Worm (Caenorhabditis elegans) whole organism, L1 larva: ENCODE data around the gene cTel54X.2.

Source experiments
- C16A3.4 ChIP-seq: fragments of 150-350 bp; optimal IDR thresholded peaks from 2 replicates; lab custom pipeline; 2014; ENCODE audit warnings: missing biosample characterization, missing genetic modification characterization
- alr-1 ChIP-seq: fragments of 200-800 bp; sonication (Bioruptor generic); optimal IDR thresholded peaks from 2 replicates; lab custom pipeline; 2018; ENCODE audit warnings: borderline replicate concordance, mild to moderate bottlenecking, missing genetic modification characterization, missing compliant biosample characterization
- ama-1 ChIP-seq: fragments of 150-350 bp; optimal IDR thresholded peaks from 2 replicates; lab custom pipeline; 2014
- blmp-1 ChIP-seq: fragments of 150-350 bp; optimal IDR thresholded peaks from 2 replicates; lab custom pipeline; 2014; ENCODE audit warnings: missing biosample characterization, missing genetic modification characterization
- ceh-8 ChIP-seq: fragments of 200-800 bp; sonication (Bioruptor generic); optimal IDR thresholded peaks from 2 replicates; lab custom pipeline; 2018; ENCODE audit warnings: mild to moderate bottlenecking, missing genetic modification characterization, moderate library complexity, missing compliant biosample characterization
- ceh-82 ChIP-seq, 3 experiments: fragments of 150-350 bp in 1 of 3; sonication (generic microtip) in 2 of 3; optimal IDR thresholded peaks; 2 replicates each; lab custom pipeline; 2014 to 2017; ENCODE audit warnings: missing biosample characterization in 3 of 3, missing genetic modification characterization in 3 of 3
- ces-1 ChIP-seq: fragments of 150-350 bp; optimal IDR thresholded peaks from 2 replicates; lab custom pipeline; 2014; ENCODE audit warnings: missing biosample characterization, missing genetic modification reagents, missing genetic modification characterization
- efl-1 ChIP-seq, 4 experiments: fragments of 150-350 bp; optimal IDR thresholded peaks in 3 of 4; peaks in 1 of 4; 1 replicate in 1 of 4; 2 replicates in 3 of 4; lab custom pipeline; 2014; ENCODE audit warnings: missing biosample characterization in 2 of 4, missing genetic modification characterization in 2 of 4, missing genetic modification reagents in 2 of 4
- efl-3 ChIP-seq: fragments of 200-800 bp; sonication (Bioruptor generic); optimal IDR thresholded peaks from 2 replicates; lab custom pipeline; 2018; ENCODE audit warnings: mild to moderate bottlenecking, missing genetic modification characterization, missing compliant biosample characterization
- egl-27 ChIP-seq, 2 experiments: fragments of 150-350 bp in 1 of 2; sonication (generic microtip); optimal IDR thresholded peaks; 3 replicates each; lab custom pipeline; 2017 to 2018; ENCODE audit warnings: missing biosample characterization in 2 of 2, missing genetic modification characterization in 2 of 2, missing genetic modification reagents in 2 of 2
- hlh-17 ChIP-seq: fragments of 200-800 bp; sonication (Bioruptor generic); optimal IDR thresholded peaks from 2 replicates; lab custom pipeline; 2018; ENCODE audit warnings: missing genetic modification characterization, mild to moderate bottlenecking, missing compliant biosample characterization, moderate library complexity, borderline replicate concordance
- hlh-4 ChIP-seq: sonication (generic microtip); optimal IDR thresholded peaks from 2 replicates; lab custom pipeline; 2016; ENCODE audit warnings: mild to moderate bottlenecking, missing genetic modification characterization, missing compliant biosample characterization
- irx-1 ChIP-seq: sonication (generic microtip); optimal IDR thresholded peaks from 2 replicates; lab custom pipeline; 2016; ENCODE audit warnings: missing genetic modification characterization, missing compliant biosample characterization
- isw-1 ChIP-seq: fragments of 200-800 bp; sonication (Bioruptor generic); IDR thresholded peaks from 2 replicates; pipeline ENCODE4 v1.3.6; 2022; ENCODE audit warnings: missing genetic modification characterization, missing compliant biosample characterization
- lin-13 ChIP-seq: fragments of 150-350 bp; optimal IDR thresholded peaks from 2 replicates; lab custom pipeline; 2014; ENCODE audit warnings: missing biosample characterization, missing genetic modification reagents, missing genetic modification characterization
- lin-14 ChIP-seq: fragments of 200-800 bp; sonication (Bioruptor generic); optimal IDR thresholded peaks from 2 replicates; lab custom pipeline; 2018; ENCODE audit warnings: mild to moderate bottlenecking, missing genetic modification characterization, moderate library complexity, missing compliant biosample characterization
- lin-15B ChIP-seq: fragments of 150-350 bp; sonication (generic microtip); optimal IDR thresholded peaks from 3 replicates; lab custom pipeline; 2014; ENCODE audit warnings: missing biosample characterization, missing genetic modification characterization
- lin-35 ChIP-seq, 2 experiments: fragments of 150-350 bp; optimal IDR thresholded peaks; 2 replicates each; lab custom pipeline; 2014; ENCODE audit warnings: missing biosample characterization in 2 of 2, missing genetic modification characterization in 2 of 2, missing genetic modification reagents in 2 of 2
- lir-3 ChIP-seq: sonication (generic microtip); optimal IDR thresholded peaks from 2 replicates; lab custom pipeline; 2016; ENCODE audit warnings: mild to moderate bottlenecking, missing genetic modification characterization, moderate library complexity, missing compliant biosample characterization; ENCODE audit not compliant: poor library complexity
- mab-9 ChIP-seq: fragments of 200-800 bp; sonication (Bioruptor generic); IDR thresholded peaks from 2 replicates; pipeline ENCODE4 v1.3.6; 2022; ENCODE audit warnings: missing genetic modification reagents, missing genetic modification characterization, missing compliant biosample characterization
- mdl-1 ChIP-seq, 2 experiments: fragments of 150-350 bp; optimal IDR thresholded peaks; 2 replicates each; lab custom pipeline; 2014 to 2017; ENCODE audit warnings: missing biosample characterization in 2 of 2, missing genetic modification characterization in 2 of 2, inconsistent platforms in 1 of 2
- mef-2 ChIP-seq: fragments of 150-350 bp; optimal IDR thresholded peaks from 2 replicates; lab custom pipeline; 2014; ENCODE audit warnings: missing biosample characterization, missing genetic modification characterization
- nhr-237 ChIP-seq: fragments of 150-350 bp; optimal IDR thresholded peaks from 2 replicates; lab custom pipeline; 2014; ENCODE audit warnings: missing biosample characterization, missing genetic modification characterization
- nhr-71 ChIP-seq: sonication (generic microtip); optimal IDR thresholded peaks from 2 replicates; lab custom pipeline; 2016; ENCODE audit warnings: mild to moderate bottlenecking, missing genetic modification characterization, moderate library complexity, missing compliant biosample characterization
- nhr-77 ChIP-seq: fragments of 150-350 bp; optimal IDR thresholded peaks from 2 replicates; lab custom pipeline; 2014; ENCODE audit warnings: missing biosample characterization, missing genetic modification characterization
- nhr-85 ChIP-seq: sonication (generic microtip); peaks from one replicate; lab custom pipeline; 2016; ENCODE audit warnings: missing genetic modification characterization, inconsistent platforms, missing compliant biosample characterization
- pag-3 ChIP-seq: sonication (generic microtip); optimal IDR thresholded peaks from 2 replicates; lab custom pipeline; 2017; ENCODE audit warnings: missing genetic modification characterization, mild to moderate bottlenecking, missing compliant biosample characterization, antibody characterized with exemption, borderline replicate concordance; ENCODE audit not compliant: insufficient read depth
- rnt-1 ChIP-seq: sonication (generic microtip); optimal IDR thresholded peaks from 2 replicates; lab custom pipeline; 2016; ENCODE audit warnings: mild to moderate bottlenecking, missing genetic modification characterization, moderate library complexity, missing compliant biosample characterization
- skn-1 ChIP-seq: fragments of 150-350 bp; optimal IDR thresholded peaks from 2 replicates; lab custom pipeline; 2014; ENCODE audit warnings: missing biosample characterization, missing genetic modification characterization
- sptf-1 ChIP-seq: fragments of 150-350 bp; optimal IDR thresholded peaks from 2 replicates; lab custom pipeline; 2014; ENCODE audit warnings: missing biosample characterization, missing genetic modification characterization
- tbx-2 ChIP-seq: sonication (generic microtip); optimal IDR thresholded peaks from 2 replicates; lab custom pipeline; 2016; ENCODE audit warnings: missing genetic modification characterization, missing compliant biosample characterization
- unc-62 ChIP-seq: fragments of 150-350 bp; optimal IDR thresholded peaks from 2 replicates; lab custom pipeline; 2014; ENCODE audit warnings: missing biosample characterization, missing genetic modification reagents, missing genetic modification characterization
- unc-86 ChIP-seq: sonication (generic microtip); optimal IDR thresholded peaks from 2 replicates; lab custom pipeline; 2016; ENCODE audit warnings: missing genetic modification characterization, missing compliant biosample characterization
- unc-98 ChIP-seq: fragments of 200-800 bp; sonication (Bioruptor generic); IDR thresholded peaks from 2 replicates; pipeline ENCODE4 v1.3.6; 2022; ENCODE audit warnings: missing genetic modification characterization, missing compliant biosample characterization
- xbp-1 ChIP-seq: sonication (generic microtip); optimal IDR thresholded peaks from 2 replicates; lab custom pipeline; 2016; ENCODE audit warnings: missing genetic modification characterization, missing compliant biosample characterization
- zip-4 ChIP-seq: fragments of 200-800 bp; sonication (Bioruptor generic); optimal IDR thresholded peaks from 2 replicates; lab custom pipeline; 2018; ENCODE audit warnings: mild to moderate bottlenecking, missing genetic modification characterization, moderate library complexity, missing compliant biosample characterization
- ztf-11 ChIP-seq, 2 experiments: sonication (generic microtip); optimal IDR thresholded peaks; 2 replicates each; lab custom pipeline; 2016 to 2017; ENCODE audit warnings: missing genetic modification characterization in 2 of 2, missing biosample characterization in 1 of 2, missing compliant biosample characterization in 1 of 2
- ztf-4 ChIP-seq: fragments of 150-350 bp; optimal IDR thresholded peaks from 2 replicates; lab custom pipeline; 2014; ENCODE audit warnings: missing biosample characterization, missing genetic modification characterization

cTel54X.2 gene

ce11 chrIII:15224-15822 is 12.2 kb downstream of the cTel54X.2 start, which contains the start of gene H10E21.1 (continued):
- TF ChIP-seq unc-98, result no peak
- TF ChIP-seq, all 84 proteins: peak for 12

- TF ChIP-seq blmp-1 (tag; lab: Kevin White, UChicago), result no peak
- peak; percentile 33 for TF ChIP-seq nhr-85
Observed at ce11 chrIII:16797-17196, 13.7 kb downstream of the cTel54X.2 start.

ce11 chrIII:17558-17957 is 14.5 kb downstream of the cTel54X.2 start:
- TF ChIP-seq unc-62 (GFP tag; lab: Kevin White, UChicago) (no peak), nhr-85 (peak; percentile 56), lin-35 (GFP tag; optimal IDR thresholded peaks at IDR 0.05; lab: Kevin White, UChicago) (no peak), pag-3 (no peak), efl-1 (optimal IDR thresholded peaks at IDR 0.05; lab: Kevin White, UChicago) (no peak), efl-1 (GFP tag; optimal IDR thresholded peaks at IDR 0.05 in 1 of 2; lab: Kevin White, UChicago) (peak in 1 of 2 experiments; percentile 47)

ce11 chrIII:19509-19908 is 16.4 kb downstream of the cTel54X.2 start, which contains the start of gene H10E21.4:
Gene H10E21.4, minus strand, starts transcription at chrIII:19675.
- no peak for TF ChIP-seq nhr-71 (tag; lab: Kevin White, UChicago)
- peak; percentile 71 for TF ChIP-seq blmp-1 (tag; lab: Kevin White, UChicago)
- TF ChIP-seq nhr-77 (tag; lab: Kevin White, UChicago), result no peak

- TF ChIP-seq rnt-1 (tag; lab: Kevin White, UChicago) (no peak), zip-4 (GFP tag; lab: Kevin White, UChicago) (no peak), lin-15B (no peak), lin-14 (GFP tag; lab: Kevin White, UChicago) (no peak), skn-1 (no peak), isw-1 (GFP tag; lab: Robert Waterston, UW) (no peak), unc-86 (tag; lab: Kevin White, UChicago) (no peak), unc-62 (GFP tag; lab: Kevin White, UChicago) (no peak), egl-27 (tag; optimal IDR thresholded peaks at IDR 0.05; lab: Kevin White, UChicago) (no peak), ceh-82 (tag; optimal IDR thresholded peaks at IDR 0.05; lab: Kevin White, UChicago) (no peak), mdl-1 (tag; optimal IDR thresholded peaks at IDR 0.05; lab: Kevin White, UChicago) (no peak), hlh-17 (no peak), nhr-71 (tag; lab: Kevin White, UChicago) (no peak)
Observed at ce11 chrIII:21276-21675, 18.2 kb downstream of the cTel54X.2 start.

ce11 chrIII:23862-24261 is 20.8 kb downstream of the cTel54X.2 start, which contains the start of gene H10E21.5:
Gene H10E21.5, minus strand, starts transcription at chrIII:23962.
- TF ChIP-seq ces-1 (GFP tag; lab: Kevin White, UChicago), result no peak

ce11 chrIII:25582-25996 is 22.5 kb downstream of the cTel54X.2 start:
- TF ChIP-seq skn-1 (peak; percentile 43), mef-2 (tag; lab: Kevin White, UChicago) (no peak), ceh-8 (GFP tag; lab: Kevin White, UChicago) (peak; percentile 26), isw-1 (GFP tag; lab: Robert Waterston, UW) (peak; percentile 53), hlh-4 (tag; lab: Kevin White, UChicago) (no peak), C16A3.4 (no peak), mdl-1 (tag; optimal IDR thresholded peaks at IDR 0.05; lab: Kevin White, UChicago) (peak in 1 of 2 experiments; percentile 13), nhr-237 (tag; lab: Kevin White, UChicago) (no peak), ama-1 (lab: Kevin White, UChicago) (no peak), ztf-4 (tag; lab: Kevin White, UChicago) (peak; percentile 37), lin-35 (GFP tag; optimal IDR thresholded peaks at IDR 0.05; lab: Kevin White, UChicago) (peak in 1 of 2 experiments; percentile 56), mab-9 (peak; percentile 61; the same call in 1 of the 2 replicates), xbp-1 (tag; lab: Kevin White, UChicago) (peak; percentile 52), lin-13 (GFP tag; lab: Kevin White, UChicago) (peak; percentile 30), ztf-11 (tag; optimal IDR thresholded peaks at IDR 0.05; lab: Kevin White, UChicago) (peak in 1 of 2 experiments; percentile 65), efl-3 (no peak), irx-1 (peak; percentile 15), lir-3 (tag; lab: Kevin White, UChicago) (no peak), tbx-2 (peak; percentile 65), rnt-1 (tag; lab: Kevin White, UChicago) (peak; percentile 61), lin-14 (GFP tag; lab: Kevin White, UChicago) (peak; percentile 94), sptf-1 (no peak), alr-1 (tag; lab: Kevin White, UChicago) (no peak)
